Worm (Caenorhabditis elegans) whole organism, young adult: Measurements from ENCODE around the gene nhr-18.

Experiments
- F33H1.4 ChIP-seq: fragments of 200-800 bp; sonication (Bioruptor generic); IDR thresholded peaks from 2 replicates; pipeline ENCODE4 v1.3.6; 2022; ENCODE audit warnings: missing genetic modification reagents, missing genetic modification characterization, missing compliant biosample characterization
- F39B2.1 ChIP-seq: fragments of 200-800 bp; sonication (Bioruptor generic); IDR thresholded peaks from 2 replicates; pipeline ENCODE4 v1.3.6; 2022; ENCODE audit warnings: missing genetic modification reagents, missing genetic modification characterization, missing compliant biosample characterization
- F55B11.4 ChIP-seq: sonication (generic microtip); optimal IDR thresholded peaks from 2 replicates; lab custom pipeline; 2016; ENCODE audit warnings: missing compliant biosample characterization, missing genetic modification characterization, borderline replicate concordance; ENCODE audit not compliant: insufficient read depth
- F57C9.4 ChIP-seq: sonication (generic microtip); optimal IDR thresholded peaks from 2 replicates; lab custom pipeline; 2017; ENCODE audit warnings: mild to moderate bottlenecking, missing genetic modification characterization, missing compliant biosample characterization
- aptf-3 ChIP-seq: fragments of 200-800 bp; sonication (Bioruptor generic); IDR thresholded peaks from 2 replicates; pipeline ENCODE4 v1.3.6; 2022; ENCODE audit warnings: missing genetic modification characterization, missing compliant biosample characterization
- dpl-1 ChIP-seq: fragments of 150-350 bp; optimal IDR thresholded peaks from 2 replicates; lab custom pipeline; 2014; ENCODE audit warnings: missing biosample characterization, missing genetic modification reagents, missing genetic modification characterization
- him-1 ChIP-seq: sonication (generic microtip); optimal IDR thresholded peaks from 2 replicates; lab custom pipeline; 2016; ENCODE audit warnings: missing genotype, missing genetic modification reagents, missing genetic modification characterization, missing compliant biosample characterization
- mcd-1 ChIP-seq: fragments of 200-800 bp; sonication (Bioruptor generic); IDR thresholded peaks from 2 replicates; pipeline ENCODE4 v1.3.6; 2022; ENCODE audit warnings: missing genetic modification reagents, missing genetic modification characterization, missing compliant biosample characterization
- mes-4 ChIP-seq: sonication (generic microtip); optimal IDR thresholded peaks from 2 replicates; lab custom pipeline; 2016; ENCODE audit warnings: missing genotype, missing genetic modification characterization, missing compliant biosample characterization
- unc-130 ChIP-seq: sonication (generic microtip); optimal IDR thresholded peaks from 2 replicates; lab custom pipeline; 2016; ENCODE audit warnings: missing genetic modification reagents, missing genetic modification characterization, missing compliant biosample characterization
- unc-62 ChIP-seq: fragments of 150-350 bp; optimal IDR thresholded peaks from 2 replicates; lab custom pipeline; 2014; ENCODE audit warnings: missing biosample characterization, missing genetic modification reagents, missing genetic modification characterization

ce11 chrV:2177307-2177764 is 49.7 kb upstream of the nhr-18 start, which contains the start of gene srbc-17:
- TF ChIP-seq aptf-3 (GFP tag; lab: Robert Waterston, UW) (no peak), mes-4 (no peak), mcd-1 (GFP tag; lab: Robert Waterston, UW) (no peak), dpl-1 (GFP tag; lab: Kevin White, UChicago) (no peak), unc-62 (GFP tag; lab: Kevin White, UChicago) (no peak), F39B2.1 (GFP tag; lab: Robert Waterston, UW) (no peak), F33H1.4 (GFP tag; lab: Robert Waterston, UW) (no peak), F57C9.4 (tag; lab: Kevin White, UChicago) (no peak), unc-130 (GFP tag; lab: Kevin White, UChicago) (no peak), F55B11.4 (no peak), him-1 (tag; lab: Kevin White, UChicago) (no peak)
